Worm (Caenorhabditis elegans) whole organism, mixed stage, embryonic: ENCODE results near the gene T16G1.6.

ENCODE experiments used
- M03D4.4 ChIP-seq: sonication (generic microtip); optimal IDR thresholded peaks from 2 replicates; lab custom pipeline; 2017; ENCODE audit warnings: mild to moderate bottlenecking, missing genetic modification characterization, missing compliant biosample characterization
- bed-3 ChIP-seq: fragments of 200-800 bp; sonication (Bioruptor generic); optimal IDR thresholded peaks from 3 replicates; lab custom pipeline; 2018; ENCODE audit warnings: mild to moderate bottlenecking, missing genetic modification characterization, moderate library complexity, missing compliant biosample characterization
- blmp-1 ChIP-seq: fragments of 150-350 bp; optimal IDR thresholded peaks from 2 replicates; lab custom pipeline; 2014; ENCODE audit warnings: missing biosample characterization, missing genetic modification characterization
- ceh-39 ChIP-seq: fragments of 150-350 bp; optimal IDR thresholded peaks from 2 replicates; lab custom pipeline; 2014; ENCODE audit warnings: missing biosample characterization, missing genetic modification characterization
- ceh-43 ChIP-seq: fragments of 200-800 bp; sonication (Bioruptor generic); optimal IDR thresholded peaks from 2 replicates; lab custom pipeline; 2018; ENCODE audit warnings: mild to moderate bottlenecking, missing genetic modification characterization, moderate library complexity, missing compliant biosample characterization
- ceh-83 ChIP-seq: fragments of 200-800 bp; sonication (Bioruptor generic); optimal IDR thresholded peaks from 2 replicates; lab custom pipeline; 2018; ENCODE audit warnings: mild to moderate bottlenecking, missing genetic modification characterization, missing compliant biosample characterization
- ces-1 ChIP-seq: fragments of 150-350 bp; optimal IDR thresholded peaks from 2 replicates; lab custom pipeline; 2014; ENCODE audit warnings: missing biosample characterization, missing genetic modification reagents, missing genetic modification characterization
- cnd-1 ChIP-seq: fragments of 200-800 bp; sonication (Bioruptor generic); optimal IDR thresholded peaks from 2 replicates; lab custom pipeline; 2018; ENCODE audit warnings: mild to moderate bottlenecking, missing genetic modification characterization, missing compliant biosample characterization
- drap-1 ChIP-seq: fragments of 200-800 bp; sonication (Bioruptor generic); optimal IDR thresholded peaks from 3 replicates; lab custom pipeline; 2018; ENCODE audit warnings: mild to moderate bottlenecking, missing genetic modification characterization, missing compliant biosample characterization
- elt-1 ChIP-seq: sonication (generic microtip); optimal IDR thresholded peaks from 2 replicates; lab custom pipeline; 2017; ENCODE audit warnings: missing genetic modification characterization, mild to moderate bottlenecking, missing compliant biosample characterization, antibody characterized with exemption, moderate library complexity, borderline replicate concordance; ENCODE audit not compliant: insufficient read depth
- elt-3 ChIP-seq: fragments of 150-350 bp; optimal IDR thresholded peaks from 2 replicates; lab custom pipeline; 2014; ENCODE audit warnings: missing biosample characterization, missing genetic modification characterization
- flh-1 ChIP-seq: fragments of 200-800 bp; sonication (Bioruptor generic); optimal IDR thresholded peaks from 2 replicates; lab custom pipeline; 2018; ENCODE audit warnings: mild to moderate bottlenecking, missing genetic modification characterization, moderate library complexity, missing compliant biosample characterization
- ham-2 ChIP-seq: fragments of 200-800 bp; sonication (Bioruptor generic); optimal IDR thresholded peaks from 2 replicates; lab custom pipeline; 2018; ENCODE audit warnings: mild to moderate bottlenecking, missing genetic modification characterization, missing compliant biosample characterization
- hlh-1 ChIP-seq: fragments of 150-350 bp; optimal IDR thresholded peaks from 2 replicates; lab custom pipeline; 2014; ENCODE audit warnings: missing biosample characterization, missing genetic modification reagents, missing genetic modification characterization
- lin-13 ChIP-seq: fragments of 150-350 bp; optimal IDR thresholded peaks from 2 replicates; lab custom pipeline; 2014; ENCODE audit warnings: missing biosample characterization, missing genetic modification characterization
- lin-32 ChIP-seq: fragments of 200-800 bp; sonication (Bioruptor generic); optimal IDR thresholded peaks from 2 replicates; lab custom pipeline; 2018; ENCODE audit warnings: mild to moderate bottlenecking, missing genetic modification characterization, missing compliant biosample characterization
- lsy-2 ChIP-seq: fragments of 150-350 bp; optimal IDR thresholded peaks from 2 replicates; lab custom pipeline; 2014; ENCODE audit warnings: missing biosample characterization, missing genetic modification characterization
- mab-5 ChIP-seq: fragments of 150-350 bp; optimal IDR thresholded peaks from 2 replicates; lab custom pipeline; 2014; ENCODE audit warnings: missing biosample characterization, missing genetic modification characterization
- mep-1 ChIP-seq: fragments of 150-350 bp; optimal IDR thresholded peaks from 2 replicates; lab custom pipeline; 2017; ENCODE audit warnings: missing biosample characterization, missing genetic modification reagents, missing genetic modification characterization, inconsistent platforms
- mls-2 ChIP-seq: sonication (generic microtip); optimal IDR thresholded peaks from 2 replicates; lab custom pipeline; 2016; ENCODE audit warnings: mild to moderate bottlenecking, missing genetic modification characterization, moderate library complexity, missing compliant biosample characterization
- nhr-12 ChIP-seq: fragments of 150-350 bp; optimal IDR thresholded peaks from 2 replicates; lab custom pipeline; 2014; ENCODE audit warnings: missing biosample characterization, missing genetic modification characterization
- nhr-2 ChIP-seq: fragments of 150-350 bp; optimal IDR thresholded peaks from 2 replicates; lab custom pipeline; 2014; ENCODE audit warnings: missing biosample characterization, missing genetic modification characterization
- nhr-28 ChIP-seq: fragments of 150-350 bp; optimal IDR thresholded peaks from 2 replicates; lab custom pipeline; 2014; ENCODE audit warnings: missing biosample characterization, missing genetic modification characterization
- nhr-76 ChIP-seq: sonication (generic microtip); optimal IDR thresholded peaks from 2 replicates; lab custom pipeline; 2017; ENCODE audit warnings: missing biosample characterization, missing genetic modification characterization
- pha-4 ChIP-seq: fragments of 150-350 bp; optimal IDR thresholded peaks from 2 replicates; lab custom pipeline; 2018; ENCODE audit warnings: missing biosample characterization, missing genetic modification reagents, missing genetic modification characterization
- sem-2 ChIP-seq: fragments of 200-800 bp; sonication (Bioruptor generic); optimal IDR thresholded peaks from 2 replicates; lab custom pipeline; 2018; ENCODE audit warnings: mild to moderate bottlenecking, missing genetic modification characterization, missing compliant biosample characterization
- snpc-4 ChIP-seq: fragments of 150-350 bp; optimal IDR thresholded peaks from 2 replicates; lab custom pipeline; 2014; ENCODE audit warnings: missing biosample characterization, missing genetic modification characterization
- sptf-1 ChIP-seq: sonication (generic microtip); optimal IDR thresholded peaks from 2 replicates; lab custom pipeline; 2017; ENCODE audit warnings: mild to moderate bottlenecking, missing genetic modification characterization, moderate library complexity, missing compliant biosample characterization
- tbx-8 ChIP-seq: fragments of 200-800 bp; sonication (Bioruptor generic); optimal IDR thresholded peaks from 2 replicates; lab custom pipeline; 2018; ENCODE audit warnings: mild to moderate bottlenecking, missing genetic modification characterization, moderate library complexity, missing compliant biosample characterization
- unc-120 ChIP-seq: sonication (generic microtip); optimal IDR thresholded peaks from 2 replicates; lab custom pipeline; 2017; ENCODE audit warnings: missing genetic modification characterization, missing compliant biosample characterization; ENCODE audit not compliant: poor library complexity, severe bottlenecking
- unc-39 ChIP-seq: fragments of 150-350 bp; optimal IDR thresholded peaks from 2 replicates; lab custom pipeline; 2014; ENCODE audit warnings: missing biosample characterization, missing genetic modification characterization
- unc-62 ChIP-seq: fragments of 150-350 bp; optimal IDR thresholded peaks from 2 replicates; lab custom pipeline; 2014; ENCODE audit warnings: missing biosample characterization, missing genetic modification reagents, missing genetic modification characterization
- zip-8 ChIP-seq: fragments of 150-350 bp; optimal IDR thresholded peaks from 2 replicates; lab custom pipeline; 2014; ENCODE audit warnings: missing biosample characterization, missing genetic modification characterization
- ztf-11 ChIP-seq: fragments of 150-350 bp; optimal IDR thresholded peaks from 2 replicates; lab custom pipeline; 2014; ENCODE audit warnings: missing biosample characterization, missing genetic modification characterization

Gene T16G1.6

DNA sequence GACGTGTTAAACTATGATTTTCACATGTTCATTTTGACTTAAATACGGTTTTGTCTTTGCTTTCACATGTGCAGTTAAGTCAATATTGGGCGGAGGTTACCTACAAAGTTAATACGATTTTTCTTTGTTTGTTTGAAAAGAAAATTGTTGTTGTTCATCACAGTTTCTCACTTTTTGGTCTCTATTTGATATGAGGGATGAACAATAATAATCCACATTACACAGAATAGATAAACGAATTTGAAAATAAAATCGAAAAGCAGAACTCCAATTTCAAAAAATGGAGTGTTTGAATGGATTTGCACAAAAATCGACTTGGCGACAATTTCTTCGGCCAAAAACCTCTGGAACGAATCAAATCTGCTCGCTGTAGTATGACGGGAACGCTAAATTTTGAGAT, 30.2 kb downstream of the T16G1.6 start, which contains the start of gene ttr-29:
ttr-29 (minus strand) TSS at position 101 of the 400 bp plus-strand sequence.
- no peak for TF ChIP-seq elt-3
- no peak for TF ChIP-seq cnd-1 (tag; lab: Kevin White, UChicago)

DNA sequence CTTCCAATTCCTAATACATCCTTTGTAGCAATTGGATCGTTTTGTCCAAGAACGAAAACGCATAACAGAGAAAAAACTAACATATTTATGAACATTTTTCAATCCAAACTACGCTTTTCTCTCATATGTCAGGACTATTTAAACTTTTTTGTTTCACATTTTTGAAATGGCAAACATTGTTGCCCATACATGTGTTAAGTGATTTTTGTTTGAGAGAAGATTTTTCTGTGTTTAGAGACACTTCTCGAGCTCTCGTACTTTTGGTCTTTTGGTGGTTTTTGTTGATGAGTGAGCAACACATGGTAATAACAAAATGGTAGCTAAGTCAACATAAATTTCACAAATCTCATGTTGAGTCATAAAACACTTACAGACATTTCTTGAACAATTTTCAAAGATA, 31.9 kb downstream of the T16G1.6 start, which contains the start of gene ttr-28:
ttr-28 (minus strand) TSS at position 101 of the 400 bp plus-strand sequence.
- TF ChIP-seq lsy-2 (tag; lab: Kevin White, UChicago): no peak
- TF ChIP-seq M03D4.4 (tag; lab: Kevin White, UChicago): no peak
- no peak for TF ChIP-seq tbx-8 (GFP tag; lab: Kevin White, UChicago)
- no peak for TF ChIP-seq ham-2 (GFP tag; lab: Kevin White, UChicago)
- TF ChIP-seq hlh-1 (tag; lab: Kevin White, UChicago): no peak
- no peak for TF ChIP-seq ceh-83 (GFP tag; lab: Kevin White, UChicago)
- no peak for TF ChIP-seq mab-5
- no peak for TF ChIP-seq cnd-1 (tag; lab: Kevin White, UChicago)
- TF ChIP-seq nhr-28 (tag; lab: Kevin White, UChicago): no peak
- no peak for TF ChIP-seq nhr-76 (tag; lab: Kevin White, UChicago)
- TF ChIP-seq blmp-1 (tag; lab: Kevin White, UChicago): no peak
- no peak for TF ChIP-seq mep-1 (tag; lab: Kevin White, UChicago)
- no peak for TF ChIP-seq elt-3
- TF ChIP-seq zip-8 (tag; lab: Kevin White, UChicago): no peak
- TF ChIP-seq lin-13 (tag; lab: Kevin White, UChicago): no peak
- TF ChIP-seq elt-1 (tag; lab: Kevin White, UChicago): no peak
- TF ChIP-seq, all 35 proteins: peak for 0

DNA sequence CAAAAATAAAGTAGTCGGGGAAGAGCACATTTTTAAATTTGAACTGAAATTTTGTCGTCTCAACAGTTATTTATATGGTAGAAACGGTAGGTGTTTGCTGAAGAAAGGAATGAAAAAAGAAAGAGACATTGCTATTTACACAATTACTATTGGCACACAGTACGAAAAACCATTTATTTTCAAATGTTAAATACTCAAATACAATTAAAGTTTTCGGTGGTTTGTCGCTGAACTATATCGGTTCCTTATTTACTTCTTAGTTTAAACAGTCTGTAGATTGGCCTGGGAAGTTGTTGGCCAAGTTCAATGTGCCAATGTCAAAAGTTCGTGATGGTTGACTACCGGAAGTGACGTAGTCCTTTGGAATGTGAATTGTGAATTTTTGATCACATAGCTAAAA, 32.9 kb downstream of the T16G1.6 start, which contains the start of gene ttr-27:
ttr-27 (minus strand) TSS at position 45 of the 400 bp plus-strand sequence.
- TF ChIP-seq mep-1 (tag; lab: Kevin White, UChicago) (no peak), hlh-1 (tag; lab: Kevin White, UChicago) (no peak), sem-2 (GFP tag; lab: Kevin White, UChicago) (no peak), drap-1 (GFP tag; lab: Kevin White, UChicago) (no peak), lin-13 (tag; lab: Kevin White, UChicago) (no peak), nhr-2 (tag; lab: Kevin White, UChicago) (no peak), lsy-2 (tag; lab: Kevin White, UChicago) (no peak), sptf-1 (tag; lab: Kevin White, UChicago) (no peak), mls-2 (no peak), elt-1 (tag; lab: Kevin White, UChicago) (no peak), ceh-83 (GFP tag; lab: Kevin White, UChicago) (no peak)

ce11 chrV:12901301-12901700, 35.7 kb downstream of the T16G1.6 start:
- TF ChIP-seq ztf-11 (tag; lab: Kevin White, UChicago) (no peak), mab-5 (no peak), ces-1 (GFP tag; lab: Kevin White, UChicago) (peak; percentile 89)

ce11 chrV:12898583-12899232, 38.3 kb downstream of the T16G1.6 start:
- peak; percentile 53 for TF ChIP-seq unc-62 (GFP tag; lab: Kevin White, UChicago)
- TF ChIP-seq zip-8 (tag; lab: Kevin White, UChicago): no peak
- peak; percentile 58 for TF ChIP-seq ces-1 (GFP tag; lab: Kevin White, UChicago)

DNA sequence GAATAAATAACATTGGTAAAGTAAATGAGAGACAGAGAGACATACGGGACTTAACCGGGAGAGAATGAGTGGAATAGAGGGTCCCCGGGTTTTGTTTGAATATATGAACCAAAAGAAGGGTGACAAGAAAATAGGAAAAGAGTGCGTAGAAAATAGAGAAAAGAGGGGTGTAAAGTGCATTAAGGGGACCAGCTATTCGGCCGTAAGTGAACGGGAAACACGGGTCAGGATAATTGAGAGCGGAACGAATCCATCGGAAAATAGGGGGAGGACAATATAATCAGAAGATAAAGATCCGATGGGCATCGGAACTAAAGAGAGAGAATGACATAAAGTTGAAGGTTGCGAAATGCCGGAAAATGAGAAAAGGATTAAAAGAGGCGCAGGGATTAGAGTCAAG, 39.6 kb downstream of the T16G1.6 start:
- no peak for TF ChIP-seq cnd-1 (tag; lab: Kevin White, UChicago)
- no peak for TF ChIP-seq flh-1 (GFP tag; lab: Kevin White, UChicago)
- TF ChIP-seq ceh-43: no peak
- no peak for TF ChIP-seq zip-8 (tag; lab: Kevin White, UChicago)
- TF ChIP-seq lin-13 (tag; lab: Kevin White, UChicago): no peak
- no peak for TF ChIP-seq pha-4 (tag; lab: Kevin White, UChicago)
- TF ChIP-seq tbx-8 (GFP tag; lab: Kevin White, UChicago): no peak
- TF ChIP-seq unc-39: no peak
- peak; percentile 50 for TF ChIP-seq elt-1 (tag; lab: Kevin White, UChicago)
- TF ChIP-seq drap-1 (GFP tag; lab: Kevin White, UChicago): no peak
- TF ChIP-seq lin-32 (GFP tag; lab: Kevin White, UChicago): no peak
- no peak for TF ChIP-seq nhr-12 (tag; lab: Kevin White, UChicago)
- peak; percentile 73 for TF ChIP-seq mep-1 (tag; lab: Kevin White, UChicago)
- no peak for TF ChIP-seq blmp-1 (tag; lab: Kevin White, UChicago)
- peak; percentile 24 for TF ChIP-seq nhr-2 (tag; lab: Kevin White, UChicago)
- no peak for TF ChIP-seq bed-3 (GFP tag; lab: Kevin White, UChicago)
- TF ChIP-seq M03D4.4 (tag; lab: Kevin White, UChicago): no peak
- no peak for TF ChIP-seq nhr-76 (tag; lab: Kevin White, UChicago)
- no peak for TF ChIP-seq sem-2 (GFP tag; lab: Kevin White, UChicago)
- no peak for TF ChIP-seq unc-120 (tag; lab: Kevin White, UChicago)
- TF ChIP-seq ztf-11 (tag; lab: Kevin White, UChicago): no peak
- TF ChIP-seq hlh-1 (tag; lab: Kevin White, UChicago): peak; percentile 35
- no peak for TF ChIP-seq nhr-28 (tag; lab: Kevin White, UChicago)
- no peak for TF ChIP-seq snpc-4 (tag; lab: Kevin White, UChicago)
- no peak for TF ChIP-seq ceh-39 (tag; lab: Kevin White, UChicago)
- TF ChIP-seq elt-3: no peak
- no peak for TF ChIP-seq sptf-1 (tag; lab: Kevin White, UChicago)
- no peak for TF ChIP-seq ceh-83 (GFP tag; lab: Kevin White, UChicago)
- TF ChIP-seq mab-5: no peak
- peak; percentile 95 for TF ChIP-seq ces-1 (GFP tag; lab: Kevin White, UChicago)
- TF ChIP-seq ham-2 (GFP tag; lab: Kevin White, UChicago): peak; percentile 40
